Fruit fly (Drosophila melanogaster) whole organism, embryonic: ENCODE data around the gene CG10232.

Source experiments
- CG10147 ChIP-seq: fragments of 200-800 bp; sonication (Bioruptor generic); optimal IDR thresholded peaks from 2 replicates; lab custom pipeline; 2019; ENCODE audit warnings: missing biosample characterization, mild to moderate bottlenecking, missing genetic modification characterization, moderate library complexity
- CG11247 ChIP-seq: fragments of 200-800 bp; sonication (Bioruptor generic); IDR thresholded peaks from 2 replicates; pipeline ENCODE4 v1.3.6; 2022; ENCODE audit warnings: missing biosample characterization, missing genetic modification characterization
- CG12236 ChIP-seq: fragments of 200-800 bp; sonication (Bioruptor generic); optimal IDR thresholded peaks from 2 replicates; lab custom pipeline; 2016; ENCODE audit warnings: missing biosample characterization, missing genetic modification characterization
- CG15514 ChIP-seq: fragments of 200-800 bp; sonication (Bioruptor generic); optimal IDR thresholded peaks from 3 replicates; lab custom pipeline; 2017; ENCODE audit warnings: missing biosample characterization, missing genetic modification characterization, mild to moderate bottlenecking, moderate library complexity, missing genetic modification reagents
- CG17568 ChIP-seq: fragments of 200-800 bp; sonication (Bioruptor generic); optimal IDR thresholded peaks from 2 replicates; lab custom pipeline; 2018; ENCODE audit warnings: missing biosample characterization, mild to moderate bottlenecking, missing genetic modification characterization, moderate library complexity
- CG18011 ChIP-seq: fragments of 200-800 bp; sonication (Bioruptor generic); optimal IDR thresholded peaks from 2 replicates; lab custom pipeline; 2017; ENCODE audit warnings: missing biosample characterization, missing genetic modification characterization, mild to moderate bottlenecking, moderate library complexity, missing genotype
- CG2889 ChIP-seq: fragments of 200-800 bp; sonication (Bioruptor generic); IDR thresholded peaks from 3 replicates; pipeline ENCODE4 v1.3.6; 2022; ENCODE audit warnings: missing biosample characterization, missing genetic modification characterization
- CG31441 ChIP-seq: fragments of 200-800 bp; sonication (Bioruptor generic); IDR thresholded peaks from 2 replicates; pipeline ENCODE4 v1.3.6; 2022; ENCODE audit warnings: missing biosample characterization, missing genetic modification characterization
- CG34376 ChIP-seq: fragments of 200-800 bp; sonication (Bioruptor generic); optimal IDR thresholded peaks from 2 replicates; lab custom pipeline; 2018; ENCODE audit warnings: missing biosample characterization, mild to moderate bottlenecking, missing genetic modification characterization
- CG5953 ChIP-seq: fragments of 200-800 bp; sonication (Bioruptor generic); IDR thresholded peaks from 2 replicates; pipeline ENCODE4 v1.3.6; 2022; ENCODE audit warnings: missing biosample characterization, missing genetic modification characterization
- CG6765 ChIP-seq: fragments of 200-800 bp; sonication (Bioruptor generic); optimal IDR thresholded peaks from 3 replicates; lab custom pipeline; 2017; ENCODE audit warnings: missing biosample characterization, mild to moderate bottlenecking, missing genetic modification characterization
- CG8290 ChIP-seq, 3 experiments: fragments of 200-800 bp; sonication (Bioruptor generic); optimal IDR thresholded peaks; 2 replicates each; lab custom pipeline; 2016 to 2019; ENCODE audit warnings: missing biosample characterization in 3 of 3, missing genetic modification characterization in 3 of 3, mild to moderate bottlenecking in 2 of 3, moderate library complexity in 1 of 3
- CoRest ChIP-seq: fragments of 200-800 bp; sonication (Bioruptor generic); optimal IDR thresholded peaks from 3 replicates; lab custom pipeline; 2018; ENCODE audit warnings: missing biosample characterization, mild to moderate bottlenecking, missing genetic modification characterization, moderate library complexity
- E2f2 ChIP-seq: fragments of 200-800 bp; sonication (Bioruptor generic); IDR thresholded peaks from 2 replicates; pipeline ENCODE4 v1.3.6; 2022; ENCODE audit warnings: missing biosample characterization, missing genetic modification characterization
- Ets65A ChIP-seq: fragments of 200-800 bp; sonication (Bioruptor generic); peaks from one replicate; lab custom pipeline; 2016; ENCODE audit warnings: missing biosample characterization, missing genetic modification characterization
- Ets97D ChIP-seq: fragments of 200-800 bp; sonication (Bioruptor generic); optimal IDR thresholded peaks from 3 replicates; lab custom pipeline; 2016; ENCODE audit warnings: missing biosample characterization, missing genetic modification characterization
- Fer3 ChIP-seq: fragments of 200-800 bp; sonication (Bioruptor generic); optimal IDR thresholded peaks from 2 replicates; lab custom pipeline; 2018; ENCODE audit warnings: missing biosample characterization, mild to moderate bottlenecking, missing genetic modification characterization, moderate library complexity
- Gug ChIP-seq: fragments of 200-800 bp; sonication (Bioruptor generic); IDR thresholded peaks from 4 replicates; pipeline ENCODE4 v1.3.6; 2022; ENCODE audit warnings: missing biosample characterization, missing genetic modification characterization
- MESR4 ChIP-seq: fragments of 200-800 bp; sonication (Bioruptor generic); optimal IDR thresholded peaks from 2 replicates; lab custom pipeline; 2018; ENCODE audit warnings: missing biosample characterization, mild to moderate bottlenecking, missing genetic modification characterization, moderate library complexity
- Mrtf ChIP-seq: fragments of 200-800 bp; sonication (Bioruptor generic); IDR thresholded peaks from 3 replicates; pipeline ENCODE4 v1.3.6; 2022; ENCODE audit warnings: missing biosample characterization, missing genetic modification characterization
- az2 ChIP-seq: fragments of 200-800 bp; sonication (Bioruptor generic); optimal IDR thresholded peaks from 3 replicates; lab custom pipeline; 2016; ENCODE audit warnings: missing biosample characterization, missing genetic modification characterization
- da ChIP-seq: fragments of 200-800 bp; sonication (Bioruptor generic); optimal IDR thresholded peaks from 2 replicates; lab custom pipeline; 2016; ENCODE audit warnings: missing biosample characterization, missing genetic modification characterization
- dysf ChIP-seq: fragments of 200-800 bp; sonication (Bioruptor generic); IDR thresholded peaks from 3 replicates; pipeline ENCODE4 v1.3.6; 2022; ENCODE audit warnings: missing biosample characterization, missing genetic modification characterization
- ems ChIP-seq: fragments of 200-800 bp; sonication (Bioruptor generic); optimal IDR thresholded peaks from 3 replicates; lab custom pipeline; 2016; ENCODE audit warnings: missing biosample characterization, missing genetic modification characterization
- gce ChIP-seq: fragments of 200-800 bp; sonication (Bioruptor generic); IDR thresholded peaks from 3 replicates; pipeline ENCODE4 v1.3.6; 2022; ENCODE audit warnings: missing biosample characterization, missing genetic modification characterization
- grn ChIP-seq: fragments of 200-800 bp; sonication (Bioruptor generic); optimal IDR thresholded peaks from 3 replicates; lab custom pipeline; 2017; ENCODE audit warnings: missing biosample characterization, missing genetic modification characterization
- her ChIP-seq: fragments of 200-800 bp; sonication (Bioruptor generic); optimal IDR thresholded peaks from 2 replicates; lab custom pipeline; 2016; ENCODE audit warnings: missing biosample characterization, missing genetic modification characterization
- inv ChIP-seq: fragments of 200-800 bp; sonication (Bioruptor generic); IDR thresholded peaks from 2 replicates; pipeline ENCODE4 v1.3.6; 2022; ENCODE audit warnings: missing biosample characterization, missing genetic modification characterization; ENCODE audit not compliant: partially characterized antibody
- jing ChIP-seq: fragments of 200-800 bp; sonication (Bioruptor generic); optimal IDR thresholded peaks from 2 replicates; lab custom pipeline; 2018; ENCODE audit warnings: missing biosample characterization, mild to moderate bottlenecking, missing genetic modification characterization
- knrl ChIP-seq: fragments of 200-800 bp; sonication (Bioruptor generic); IDR thresholded peaks from 3 replicates; pipeline ENCODE4 v1.3.6; 2022; ENCODE audit warnings: missing biosample characterization, missing genetic modification characterization; ENCODE audit not compliant: partially characterized antibody
- oc ChIP-seq: fragments of 200-800 bp; sonication (Bioruptor generic); optimal IDR thresholded peaks from 2 replicates; lab custom pipeline; 2018; ENCODE audit warnings: missing biosample characterization, mild to moderate bottlenecking, missing genetic modification characterization, moderate library complexity
- onecut ChIP-seq: fragments of 200-800 bp; sonication (Bioruptor generic); IDR thresholded peaks from 2 replicates; pipeline ENCODE4 v1.3.6; 2022; ENCODE audit warnings: missing biosample characterization, missing genetic modification characterization
- prd ChIP-seq, 3 experiments: fragments of >200 bp in 2 of 3; fragments of 200-800 bp in 1 of 3; sonication (Bioruptor generic) in 1 of 3; optimal IDR thresholded peaks in 2 of 3; IDR thresholded peaks in 1 of 3; 2 replicates in 2 of 3; 3 replicates in 1 of 3; pipeline versions ENCODE4 v1.3.6 to Lab custom; 2017 to 2022; ENCODE audit warnings: missing biosample characterization in 1 of 3, missing genetic modification characterization in 1 of 3
- psq ChIP-seq: fragments of 200-800 bp; sonication (Bioruptor generic); optimal IDR thresholded peaks from 2 replicates; lab custom pipeline; 2017; ENCODE audit warnings: missing biosample characterization, missing genetic modification characterization
- row ChIP-seq: fragments of 200-800 bp; sonication (Bioruptor generic); IDR thresholded peaks from 3 replicates; pipeline ENCODE4 v1.3.6; 2022; ENCODE audit warnings: missing biosample characterization, missing genetic modification characterization
- sd ChIP-seq: fragments of 200-800 bp; sonication (Bioruptor generic); optimal IDR thresholded peaks from 3 replicates; lab custom pipeline; 2018; ENCODE audit warnings: missing biosample characterization, mild to moderate bottlenecking, missing genetic modification characterization, moderate library complexity
- slp2 ChIP-seq: fragments of 200-800 bp; sonication (Bioruptor generic); optimal IDR thresholded peaks from 2 replicates; lab custom pipeline; 2016; ENCODE audit warnings: missing biosample characterization, missing genetic modification characterization
- tgo ChIP-seq: fragments of 200-800 bp; sonication (Bioruptor generic); IDR thresholded peaks from 3 replicates; pipeline ENCODE4 v1.3.6; 2022; ENCODE audit warnings: missing biosample characterization, missing genetic modification characterization
- toy ChIP-seq: fragments of 200-800 bp; sonication (Bioruptor generic); IDR thresholded peaks from 2 replicates; pipeline ENCODE4 v1.3.6; 2022; ENCODE audit warnings: missing biosample characterization, missing genetic modification characterization
- zen2 ChIP-seq: fragments of 200-800 bp; sonication (Bioruptor generic); IDR thresholded peaks from 3 replicates; pipeline ENCODE4 v1.3.6; 2022; ENCODE audit warnings: missing biosample characterization, missing genetic modification characterization; ENCODE audit not compliant: partially characterized antibody

The CG10232 gene

dm6 chr3R:23694579-23695033, 26.8 kb downstream of the CG10232 start, which contains the start of gene CG10254 (continued):
- peak; percentile 55 for TF ChIP-seq MESR4 (GFP tag; lab: Kevin White, UChicago)
- peak; percentile 99 for TF ChIP-seq CG15514 (GFP tag; lab: Kevin White, UChicago)
- peak; percentile 95 for TF ChIP-seq grn (GFP tag; lab: Kevin White, UChicago)
- TF ChIP-seq Ets97D (GFP tag; lab: Kevin White, UChicago): peak; percentile 7
- peak; percentile 90 for TF ChIP-seq E2f2 (GFP tag; lab: Robert Waterston, UW)
- TF ChIP-seq CG31441 (GFP tag; lab: Robert Waterston, UW): no peak

- TF ChIP-seq tgo (GFP tag; lab: Robert Waterston, UW) (no peak), Gug (GFP tag; lab: Robert Waterston, UW) (no peak), row (GFP tag; lab: Robert Waterston, UW) (no peak), Ets65A (GFP tag; lab: Kevin White, UChicago) (peak; percentile 70)
Measured at dm6 chr3R:23686924-23687323, 34.5 kb downstream of the CG10232 start.

DNA sequence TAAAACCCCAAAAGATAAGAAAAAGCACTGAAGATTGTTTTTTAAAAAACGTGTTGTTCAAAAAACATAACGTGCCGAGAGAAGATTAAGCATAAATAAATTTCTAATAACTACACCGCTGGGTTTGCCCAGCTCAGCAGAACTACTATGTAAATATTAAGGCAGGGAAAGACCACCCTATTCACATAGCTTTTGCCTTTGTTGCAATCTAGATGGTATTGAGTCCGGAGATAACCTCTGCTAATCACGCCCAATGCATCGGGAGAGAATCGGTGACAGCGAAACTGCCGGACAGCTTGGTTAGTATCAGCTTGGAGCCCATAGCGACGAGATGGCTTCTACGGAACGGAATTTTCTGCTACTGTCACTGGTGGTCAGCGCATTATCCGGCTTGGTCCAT, 35.5 kb downstream of the CG10232 start, which contains the start of gene SPE:
TSS of gene SPE (plus strand) at position 301 of the 400 bp plus-strand sequence.
- no peak for TF ChIP-seq CG10147 (GFP tag; lab: Kevin White, UChicago)
- TF ChIP-seq CG34376 (GFP tag; lab: Kevin White, UChicago): peak; percentile 9
- no peak for TF ChIP-seq zen2 (GFP tag; lab: Robert Waterston, UW)
- no peak for TF ChIP-seq ems

- TF ChIP-seq CoRest (tag; lab: Kevin White, UChicago) (no peak), oc (tag; lab: Kevin White, UChicago) (no peak), CG6765 (GFP tag; lab: Kevin White, UChicago) (no peak), Fer3 (no peak), psq (GFP tag; lab: Kevin White, UChicago) (no peak), az2 (GFP tag; lab: Kevin White, UChicago) (no peak), da (GFP tag; lab: Kevin White, UChicago) (no peak), sd (tag; lab: Kevin White, UChicago) (no peak), toy (GFP tag; lab: Robert Waterston, UW) (no peak)
Measured at dm6 chr3R:23683757-23684156, 37.7 kb downstream of the CG10232 start, which contains the start of gene CG18754. TSS of gene CG18754 (plus strand) at chr3R:23684057.

- no peak for TF ChIP-seq CG17568
- no peak for TF ChIP-seq jing (GFP tag; lab: Kevin White, UChicago)
- TF ChIP-seq prd (optimal IDR thresholded peaks at IDR 0.05; lab: Kevin White, UChicago): no peak
- TF ChIP-seq prd (GFP tag; IDR thresholded peaks at IDR 0.05; lab: Robert Waterston, UW): no peak
- no peak for TF ChIP-seq Mrtf
- no peak for TF ChIP-seq her (GFP tag; lab: Kevin White, UChicago)
- TF ChIP-seq gce (GFP tag; lab: Robert Waterston, UW): no peak
- TF ChIP-seq slp2 (GFP tag; lab: Kevin White, UChicago): no peak
- no peak for TF ChIP-seq CG8290 (GFP tag; optimal IDR thresholded peaks at IDR 0.05; lab: Kevin White, UChicago)
- no peak for TF ChIP-seq CG8290 (tag; optimal IDR thresholded peaks at IDR 0.05; lab: Kevin White, UChicago)
- TF ChIP-seq onecut (GFP tag; lab: Robert Waterston, UW): no peak
- no peak for TF ChIP-seq knrl (GFP tag; lab: Robert Waterston, UW)
- no peak for TF ChIP-seq dysf
- no peak for TF ChIP-seq CG11247
- TF ChIP-seq CG18011 (GFP tag; lab: Kevin White, UChicago): no peak
- no peak for TF ChIP-seq inv (GFP tag; lab: Robert Waterston, UW)
- no peak for TF ChIP-seq CG5953 (GFP tag; lab: Robert Waterston, UW)
- no peak for TF ChIP-seq CG2889 (GFP tag; lab: Robert Waterston, UW)
- no peak for TF ChIP-seq CG12236 (GFP tag; lab: Kevin White, UChicago)
Measured at dm6 chr3R:23682203-23682602, 39.2 kb downstream of the CG10232 start, which contains the start of gene CG16710. TSS of gene CG16710 (plus strand) at chr3R:23682503.
